Worm (Caenorhabditis elegans) whole organism, L4 larva: ENCODE measurements around the gene B0393.9.
A peak's percentile ranks its signal among the peaks of the same experiment; 100 is the strongest.

Experiments used
- R02D3.7 ChIP-seq: fragments of 150-350 bp; sonication (generic microtip); optimal IDR thresholded peaks from 3 replicates; lab custom pipeline; 2014; ENCODE audit warnings: missing biosample characterization, missing genetic modification characterization
- daf-12 ChIP-seq: fragments of 150-350 bp; optimal IDR thresholded peaks from 2 replicates; lab custom pipeline; 2014; ENCODE audit warnings: missing biosample characterization, missing genetic modification reagents, missing genetic modification characterization
- fkh-10 ChIP-seq: fragments of 150-350 bp; optimal IDR thresholded peaks from 2 replicates; lab custom pipeline; 2014; ENCODE audit warnings: missing biosample characterization, missing genetic modification reagents, missing genetic modification characterization
- madf-9 ChIP-seq: fragments of 200-800 bp; sonication (Bioruptor generic); conservative IDR thresholded peaks from 2 replicates; pipeline ENCODE4 v1.3.6; 2022; ENCODE audit warnings: missing genetic modification reagents, missing genetic modification characterization, missing compliant biosample characterization
- unc-62 ChIP-seq, 3 experiments: fragments of 150-350 bp in 1 of 3; sonication (generic microtip); optimal IDR thresholded peaks in 2 of 3; peaks in 1 of 3; 1 replicate in 1 of 3; 2 replicates in 2 of 3; lab custom pipeline; 2014 to 2017; ENCODE audit warnings: missing biosample characterization in 3 of 3, missing genetic modification characterization in 3 of 3, missing genetic modification reagents in 3 of 3, missing genotype in 1 of 3

DNA sequence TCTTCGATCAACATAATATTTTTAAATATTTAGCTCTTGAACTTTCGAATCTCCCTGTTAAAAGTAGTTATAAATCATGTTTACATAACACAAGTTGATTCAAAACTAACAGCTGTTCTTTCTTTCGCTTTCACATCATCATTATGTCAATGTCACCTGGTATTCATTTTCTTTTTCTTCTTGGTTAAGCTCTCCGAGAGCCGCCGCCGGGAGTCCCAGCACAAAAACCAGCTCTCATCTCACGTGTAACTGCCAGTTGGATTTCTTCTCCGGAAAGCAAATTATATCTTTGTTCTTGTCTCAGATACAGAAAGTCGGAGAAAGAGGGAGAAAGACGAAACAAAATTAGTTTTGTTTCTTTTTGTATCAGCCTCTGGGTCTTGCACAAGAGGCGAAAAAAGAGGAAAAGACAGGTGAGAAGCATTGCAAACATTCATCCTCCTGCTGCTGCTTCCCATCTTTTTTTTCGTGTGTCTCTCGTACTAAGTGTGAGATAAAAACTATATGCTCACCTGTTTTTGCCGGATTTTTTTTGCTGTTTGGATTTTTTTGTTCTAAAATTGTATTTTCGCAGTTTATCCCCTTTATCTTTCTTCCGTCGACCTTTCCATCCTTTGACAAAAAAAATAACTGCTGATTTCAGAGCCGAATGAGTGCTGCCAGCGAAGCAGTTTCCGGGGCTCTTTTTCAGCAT, 48.5 kb downstream of the B0393.9 start, which contains the start of gene F17C8.3:
- TF ChIP-seq madf-9, result no peak
- TF ChIP-seq unc-62 (GFP tag; optimal IDR thresholded peaks at IDR 0.05 in 1 of 2; lab: Kevin White, UChicago), result peak in 1 of 2 experiments; percentile 93
- TF ChIP-seq unc-62 (tag; optimal IDR thresholded peaks at IDR 0.05; lab: Kevin White, UChicago), result no peak
- TF ChIP-seq daf-12 (tag; lab: Kevin White, UChicago), result no peak
- TF ChIP-seq R02D3.7 (tag; lab: Kevin White, UChicago), result no peak
- no peak for TF ChIP-seq fkh-10 (GFP tag; lab: Kevin White, UChicago)
